Fruit fly (Drosophila melanogaster) whole organism, embryonic: ENCODE measurements around the gene pug.
A peak's percentile ranks its signal among the peaks of the same experiment; 100 is the strongest.

ENCODE experiments used
- Aef1 ChIP-seq: fragments of 200-800 bp; sonication (Bioruptor generic); IDR thresholded peaks from 3 replicates; pipeline ENCODE4 v1.3.6; 2022; ENCODE audit warnings: missing biosample characterization, missing genetic modification characterization
- CG10209 ChIP-seq: fragments of 200-800 bp; sonication (Bioruptor generic); optimal IDR thresholded peaks from 3 replicates; lab custom pipeline; 2017; ENCODE audit warnings: missing biosample characterization, mild to moderate bottlenecking, missing genetic modification characterization, missing genetic modification reagents
- CG10321 ChIP-seq: fragments of 200-800 bp; sonication (Bioruptor generic); IDR thresholded peaks from 2 replicates; pipeline ENCODE4 v1.3.6; 2022; ENCODE audit warnings: missing biosample characterization, missing genetic modification characterization
- CG11093 ChIP-seq: fragments of 200-800 bp; sonication (Bioruptor generic); IDR thresholded peaks from 3 replicates; pipeline ENCODE4 v1.3.6; 2022; ENCODE audit warnings: missing biosample characterization, missing genetic modification characterization
- CG11247 ChIP-seq: fragments of 200-800 bp; sonication (Bioruptor generic); IDR thresholded peaks from 2 replicates; pipeline ENCODE4 v1.3.6; 2022; ENCODE audit warnings: missing biosample characterization, missing genetic modification characterization
- CG11456 ChIP-seq: fragments of 200-800 bp; sonication (Bioruptor generic); IDR thresholded peaks from 3 replicates; pipeline ENCODE4 v1.3.6; 2022; ENCODE audit warnings: missing biosample characterization, missing genetic modification characterization
- CG12155 ChIP-seq: fragments of 200-800 bp; sonication (Bioruptor generic); optimal IDR thresholded peaks from 3 replicates; lab custom pipeline; 2016; ENCODE audit warnings: missing biosample characterization, missing genetic modification characterization
- CG13775 ChIP-seq: fragments of 200-800 bp; sonication (Bioruptor generic); optimal IDR thresholded peaks from 3 replicates; lab custom pipeline; 2017; ENCODE audit warnings: missing biosample characterization, mild to moderate bottlenecking, missing genetic modification characterization
- CG14014 ChIP-seq: fragments of 200-800 bp; sonication (Bioruptor generic); IDR thresholded peaks from 2 replicates; pipeline ENCODE4 v1.3.6; 2022; ENCODE audit warnings: missing biosample characterization, missing genetic modification characterization
- CG17802 ChIP-seq: fragments of 200-800 bp; sonication (Bioruptor generic); optimal IDR thresholded peaks from 2 replicates; lab custom pipeline; 2018; ENCODE audit warnings: missing biosample characterization, mild to moderate bottlenecking, missing genetic modification characterization, moderate library complexity
- CG3281 ChIP-seq: fragments of 200-800 bp; sonication (Bioruptor generic); optimal IDR thresholded peaks from 3 replicates; lab custom pipeline; 2017; ENCODE audit warnings: missing biosample characterization, mild to moderate bottlenecking, missing genetic modification characterization
- CG34376 ChIP-seq: fragments of 200-800 bp; sonication (Bioruptor generic); optimal IDR thresholded peaks from 2 replicates; lab custom pipeline; 2018; ENCODE audit warnings: missing biosample characterization, mild to moderate bottlenecking, missing genetic modification characterization
- CG6254 ChIP-seq: fragments of 200-800 bp; sonication (Bioruptor generic); optimal IDR thresholded peaks from 3 replicates; lab custom pipeline; 2017; ENCODE audit warnings: mild to moderate bottlenecking, missing biosample characterization, missing genetic modification reagents, missing genetic modification characterization
- CG7556 ChIP-seq: fragments of 200-800 bp; sonication (Bioruptor generic); optimal IDR thresholded peaks from 2 replicates; lab custom pipeline; 2017; ENCODE audit warnings: missing biosample characterization, mild to moderate bottlenecking, missing genetic modification characterization
- CG7745 ChIP-seq: fragments of 200-800 bp; sonication (Bioruptor generic); optimal IDR thresholded peaks from 2 replicates; lab custom pipeline; 2018; ENCODE audit warnings: missing biosample characterization, mild to moderate bottlenecking, missing genetic modification characterization, moderate library complexity
- CG9817 ChIP-seq: fragments of 200-800 bp; sonication (Bioruptor generic); optimal IDR thresholded peaks from 2 replicates; lab custom pipeline; 2018; ENCODE audit warnings: missing biosample characterization, mild to moderate bottlenecking, missing genetic modification characterization, moderate library complexity
- Chrac-16 ChIP-seq: fragments of 200-800 bp; sonication (Bioruptor generic); optimal IDR thresholded peaks from 3 replicates; lab custom pipeline; 2016; ENCODE audit warnings: missing biosample characterization, missing genetic modification characterization
- Dll ChIP-seq: fragments of 200-800 bp; sonication (Bioruptor generic); IDR thresholded peaks from 4 replicates; pipeline ENCODE4 v1.3.6; 2022; ENCODE audit warnings: missing biosample characterization, missing genetic modification characterization; ENCODE audit not compliant: partially characterized antibody
- GATAe ChIP-seq: fragments of 200-800 bp; sonication (Bioruptor generic); conservative IDR thresholded peaks from 2 replicates; pipeline ENCODE4 v1.3.6; 2022; ENCODE audit warnings: missing biosample characterization, missing genetic modification characterization
- Hr51 ChIP-seq, 2 experiments: fragments of 200-800 bp; sonication (Bioruptor generic); optimal IDR thresholded peaks; 2 replicates in 1 of 2; 3 replicates in 1 of 2; lab custom pipeline; 2016 to 2018; ENCODE audit warnings: missing biosample characterization in 2 of 2, missing genetic modification characterization in 2 of 2, mild to moderate bottlenecking in 1 of 2, moderate library complexity in 1 of 2
- Meics ChIP-seq: fragments of 200-800 bp; sonication (Bioruptor generic); optimal IDR thresholded peaks from 2 replicates; lab custom pipeline; 2017; ENCODE audit warnings: missing biosample characterization, mild to moderate bottlenecking, missing genetic modification characterization
- Mrtf ChIP-seq: fragments of 200-800 bp; sonication (Bioruptor generic); IDR thresholded peaks from 3 replicates; pipeline ENCODE4 v1.3.6; 2022; ENCODE audit warnings: missing biosample characterization, missing genetic modification characterization
- NC2β ChIP-seq: fragments of 200-800 bp; sonication (Bioruptor generic); optimal IDR thresholded peaks from 2 replicates; lab custom pipeline; 2016; ENCODE audit warnings: missing biosample characterization, missing genetic modification characterization
- NFAT ChIP-seq: fragments of 200-800 bp; sonication (Bioruptor generic); IDR thresholded peaks from 2 replicates; pipeline ENCODE4 v1.3.6; 2022; ENCODE audit warnings: missing biosample characterization, missing genetic modification characterization
- Nf-YB ChIP-seq: fragments of 200-800 bp; sonication (Bioruptor generic); optimal IDR thresholded peaks from 3 replicates; lab custom pipeline; 2019; ENCODE audit warnings: missing biosample characterization, mild to moderate bottlenecking, missing genetic modification characterization, moderate library complexity
- Pdp1 ChIP-seq, 2 experiments: fragments of 200-800 bp; sonication (Bioruptor generic); optimal IDR thresholded peaks; 3 replicates each; lab custom pipeline; 2016; ENCODE audit warnings: missing biosample characterization in 2 of 2, missing genetic modification characterization in 2 of 2, mild to moderate bottlenecking in 1 of 2, moderate library complexity in 1 of 2
- Tbp ChIP-seq: fragments of >200 bp; optimal IDR thresholded peaks from 2 replicates; lab custom pipeline; 2018; ENCODE audit warnings: missing biosample characterization, missing genetic modification characterization
- amos ChIP-seq: fragments of 200-800 bp; sonication (Bioruptor generic); IDR thresholded peaks from 2 replicates; pipeline ENCODE4 v1.3.6; 2022; ENCODE audit warnings: missing biosample characterization, missing genetic modification characterization; ENCODE audit not compliant: partially characterized antibody
- bab2 ChIP-seq: fragments of 200-800 bp; sonication (Bioruptor generic); optimal IDR thresholded peaks from 2 replicates; lab custom pipeline; 2016; ENCODE audit warnings: missing biosample characterization, missing genetic modification characterization
- bcd ChIP-seq: fragments of 200-800 bp; sonication (Bioruptor generic); optimal IDR thresholded peaks from 2 replicates; lab custom pipeline; 2017; ENCODE audit warnings: missing biosample characterization, mild to moderate bottlenecking, missing genetic modification characterization
- bigmax ChIP-seq: fragments of 200-800 bp; sonication (Bioruptor generic); optimal IDR thresholded peaks from 2 replicates; lab custom pipeline; 2018; ENCODE audit warnings: missing biosample characterization, mild to moderate bottlenecking, missing genetic modification characterization
- ems ChIP-seq: fragments of 200-800 bp; sonication (Bioruptor generic); optimal IDR thresholded peaks from 3 replicates; lab custom pipeline; 2016; ENCODE audit warnings: missing biosample characterization, missing genetic modification characterization
- gsb ChIP-seq: fragments of 200-800 bp; sonication (Bioruptor generic); IDR thresholded peaks from 2 replicates; pipeline ENCODE4 v1.3.6; 2022; ENCODE audit warnings: missing biosample characterization, missing genetic modification characterization
- gsb-n ChIP-seq: fragments of 200-800 bp; sonication (Bioruptor generic); optimal IDR thresholded peaks from 3 replicates; lab custom pipeline; 2018; ENCODE audit warnings: missing biosample characterization, mild to moderate bottlenecking, missing genetic modification characterization
- hkb ChIP-seq, 2 experiments: fragments of 200-800 bp in 1 of 2; fragments of >200 bp in 1 of 2; sonication (Bioruptor generic) in 1 of 2; IDR thresholded peaks in 1 of 2; optimal IDR thresholded peaks in 1 of 2; 2 replicates each; pipeline versions ENCODE4 v1.3.6 to Lab custom; 2017 to 2022; ENCODE audit warnings: missing biosample characterization in 1 of 2, missing genetic modification characterization in 1 of 2
- kay ChIP-seq: fragments of 200-800 bp; sonication (Bioruptor generic); optimal IDR thresholded peaks from 2 replicates; lab custom pipeline; 2016; ENCODE audit warnings: missing biosample characterization, missing genetic modification characterization
- lmd ChIP-seq: fragments of 200-800 bp; sonication (Bioruptor generic); IDR thresholded peaks from 2 replicates; pipeline ENCODE4 v1.3.6; 2022; ENCODE audit warnings: missing biosample characterization, missing genetic modification characterization
- lov ChIP-seq, 2 experiments: fragments of 200-800 bp in 1 of 2; fragments of >200 bp in 1 of 2; sonication (Bioruptor generic) in 1 of 2; IDR thresholded peaks in 1 of 2; optimal IDR thresholded peaks in 1 of 2; 2 replicates in 1 of 2; 3 replicates in 1 of 2; pipeline versions ENCODE4 v1.3.6 to Lab custom; 2017 to 2022; ENCODE audit warnings: missing biosample characterization in 1 of 2, missing genetic modification characterization in 1 of 2
- p53 ChIP-seq: fragments of 200-800 bp; sonication (Bioruptor generic); optimal IDR thresholded peaks from 2 replicates; lab custom pipeline; 2016; ENCODE audit warnings: missing biosample characterization, missing genetic modification characterization
- peb ChIP-seq: fragments of 200-800 bp; sonication (Bioruptor generic); IDR thresholded peaks from 2 replicates; pipeline ENCODE4 v1.3.6; 2022; ENCODE audit warnings: missing biosample characterization, missing genetic modification characterization
- pum ChIP-seq: fragments of 200-800 bp; sonication (Bioruptor generic); optimal IDR thresholded peaks from 2 replicates; lab custom pipeline; 2016; ENCODE audit warnings: missing biosample characterization, missing genetic modification characterization
- row ChIP-seq: fragments of 200-800 bp; sonication (Bioruptor generic); IDR thresholded peaks from 3 replicates; pipeline ENCODE4 v1.3.6; 2022; ENCODE audit warnings: missing biosample characterization, missing genetic modification characterization
- sens ChIP-seq: fragments of 200-800 bp; sonication (Bioruptor generic); peaks from one replicate; lab custom pipeline; 2016; ENCODE audit warnings: missing biosample characterization, missing genetic modification characterization
- so ChIP-seq: fragments of 200-800 bp; sonication (Bioruptor generic); IDR thresholded peaks from 3 replicates; pipeline ENCODE4 v1.3.6; 2022; ENCODE audit warnings: missing biosample characterization, missing genetic modification characterization
- ssp ChIP-seq: fragments of 200-800 bp; sonication (Bioruptor generic); IDR thresholded peaks from 2 replicates; pipeline ENCODE4 v1.3.6; 2022; ENCODE audit warnings: missing biosample characterization, missing genetic modification characterization
- stc ChIP-seq: fragments of 200-800 bp; sonication (Bioruptor generic); IDR thresholded peaks from 2 replicates; pipeline ENCODE4 v1.3.6; 2022; ENCODE audit warnings: missing biosample characterization, missing genetic modification characterization
- stwl ChIP-seq: fragments of 200-800 bp; sonication (Bioruptor generic); optimal IDR thresholded peaks from 3 replicates; lab custom pipeline; 2018; ENCODE audit warnings: missing biosample characterization, mild to moderate bottlenecking, missing genetic modification characterization, moderate library complexity
- tup ChIP-seq: fragments of 200-800 bp; sonication (Bioruptor generic); optimal IDR thresholded peaks from 2 replicates; lab custom pipeline; 2016; ENCODE audit warnings: missing biosample characterization, mild to moderate bottlenecking, missing genetic modification characterization, moderate library complexity
- vfl ChIP-seq: fragments of 200-800 bp; sonication (Bioruptor generic); optimal IDR thresholded peaks from 2 replicates; lab custom pipeline; 2016; ENCODE audit warnings: missing biosample characterization, missing genetic modification characterization

The pug gene

dm6 chr3R:10688835-10689234, 7.5 kb upstream of the pug start (continued):
- TF ChIP-seq vfl (GFP tag; lab: Kevin White, UChicago) (no peak), bcd (peak; percentile 52), Pdp1 (GFP tag; optimal IDR thresholded peaks at IDR 0.05; lab: Kevin White, UChicago) (no peak), peb (GFP tag; lab: Robert Waterston, UW) (no peak), CG7745 (tag; lab: Kevin White, UChicago) (no peak), Meics (peak; percentile 72), Nf-YB (no peak), NC2β (no peak), kay (peak; percentile 5), amos (GFP tag; lab: Robert Waterston, UW) (no peak), bigmax (GFP tag; lab: Kevin White, UChicago) (no peak), CG34376 (no peak), row (GFP tag; lab: Robert Waterston, UW) (peak; percentile 66), stc (no peak), lov (optimal IDR thresholded peaks at IDR 0.05; lab: Kevin White, UChicago) (no peak), lov (GFP tag; IDR thresholded peaks at IDR 0.05; lab: Robert Waterston, UW) (0 out of 3 replicates have a peak, but pooled peaks have one; percentile 43), CG9817 (tag; lab: Kevin White, UChicago) (peak; percentile 20), p53 (GFP tag; lab: Kevin White, UChicago) (no peak), Dll (no peak), tup (peak; percentile 7), CG10209 (GFP tag; lab: Kevin White, UChicago) (peak; percentile 4), bab2 (peak; percentile 4), Tbp (GFP tag; lab: Kevin White, UChicago) (no peak), Chrac-16 (GFP tag; lab: Kevin White, UChicago) (peak; percentile 18), CG13775 (GFP tag; lab: Kevin White, UChicago) (peak; percentile 32), CG3281 (GFP tag; lab: Kevin White, UChicago) (peak; percentile 58), CG11093 (GFP tag; lab: Robert Waterston, UW) (0 out of 3 replicates have a peak, but pooled peaks have one; percentile 9), lmd (GFP tag; lab: Robert Waterston, UW) (peak; percentile 50; the same call in 1 of the 2 replicates), CG7556 (peak; percentile 37), gsb-n (tag; lab: Kevin White, UChicago) (no peak), CG14014 (GFP tag; lab: Robert Waterston, UW) (0 out of 2 replicates have a peak, but pooled peaks have one; percentile 51), Aef1 (GFP tag; lab: Robert Waterston, UW) (peak; percentile 21; the same call in 1 of the 3 replicates), CG11247 (0 out of 2 replicates have a peak, but pooled peaks have one; percentile 5), ems (GFP tag; lab: Kevin White, UChicago) (no peak), CG10321 (GFP tag; lab: Robert Waterston, UW) (no peak), CG12155 (peak; percentile 32), so (peak; percentile 18; the same call in 1 of the 3 replicates), Hr51 (GFP tag; optimal IDR thresholded peaks at IDR 0.05; lab: Kevin White, UChicago) (peak in 1 of 2 experiments; percentile 30), pum (GFP tag; lab: Kevin White, UChicago) (no peak), CG17802 (no peak), stwl (tag; lab: Kevin White, UChicago) (no peak), NFAT (GFP tag; lab: Robert Waterston, UW) (peak; percentile 57), CG6254 (no peak), hkb (optimal IDR thresholded peaks at IDR 0.05; lab: Kevin White, UChicago) (no peak), hkb (GFP tag; IDR thresholded peaks at IDR 0.05; lab: Robert Waterston, UW) (peak; percentile 42; the same call in 1 of the 2 replicates), GATAe (GFP tag; lab: Robert Waterston, UW) (0 out of 2 replicates have a peak, but pooled peaks have one; percentile 18), ssp (peak; percentile 29; the same call in 1 of the 2 replicates), sens (GFP tag; lab: Kevin White, UChicago) (peak; percentile 59), Mrtf (GFP tag; lab: Robert Waterston, UW) (peak; percentile 42; the same call in 1 of the 3 replicates), CG11456 (GFP tag; lab: Robert Waterston, UW) (peak; percentile 69; the same call in 2 of the 3 replicates), gsb (GFP tag; lab: Robert Waterston, UW) (peak; percentile 45)
